Fruit fly (Drosophila melanogaster): Measurements from ENCODE around the gene CG33290.

DNA sequence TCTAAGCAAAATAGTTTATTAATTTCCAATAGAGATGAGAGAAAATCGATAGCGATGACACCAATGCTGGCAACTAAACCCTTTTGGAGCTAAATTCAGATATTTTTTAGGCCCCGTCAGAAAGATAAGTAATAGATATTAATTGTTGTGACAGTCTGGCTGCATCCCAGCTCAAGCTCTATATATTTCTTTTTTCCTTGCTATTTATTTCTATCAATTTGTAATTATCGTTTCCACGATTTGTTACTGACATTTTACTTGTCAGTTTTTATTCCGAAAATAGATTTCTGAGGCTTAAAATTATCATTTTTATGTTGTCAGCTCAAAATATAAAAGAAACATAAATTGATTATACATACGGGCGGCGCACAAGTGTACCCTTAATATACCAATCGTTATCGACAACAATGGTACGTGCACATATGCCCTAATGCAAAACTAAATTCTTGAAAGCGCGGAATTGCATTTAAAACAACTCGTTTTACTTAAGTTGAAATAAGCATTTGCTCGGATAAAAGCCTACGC, 26.8 kb downstream of the CG33290 start, which contains the start of the genes CRIF and SMC5:
- TF ChIP-seq crol (GFP tag; IDR thresholded peaks at IDR 0.05) (no peak), CkIIα-i1 (GFP tag; IDR thresholded peaks at IDR 0.05) (no peak), CG12071 (GFP tag; optimal IDR thresholded peaks at IDR 0.05) (no peak), CG14441 (GFP tag; IDR thresholded peaks at IDR 0.05) (peak; percentile 48; the same call in 1 of the 2 replicates), grau (tag; optimal IDR thresholded peaks at IDR 0.05) (peak; percentile 78), CG32767 (GFP tag; IDR thresholded peaks at IDR 0.05) (no peak; the same call in 1 of the 2 replicates), zfh2 (GFP tag; optimal IDR thresholded peaks at IDR 0.05) (peak; percentile 76), Bteb2 (GFP tag; optimal IDR thresholded peaks at IDR 0.05) (peak; percentile 73), CG2129 (GFP tag; IDR thresholded peaks at IDR 0.05; ENCODE audit: partially characterized antibody) (no peak)

Measured in whole organism, embryonic.